Worm (Caenorhabditis elegans) whole organism, young adult: Measurements from ENCODE around the gene R10E11.6.

Experiments
- B0019.2 ChIP-seq: fragments of 200-800 bp; sonication (Bioruptor generic); conservative IDR thresholded peaks from 2 replicates; pipeline ENCODE4 v1.3.6; 2022; ENCODE audit warnings: missing genetic modification reagents, missing genetic modification characterization, missing compliant biosample characterization
- B0035.1 ChIP-seq: sonication (generic microtip); optimal IDR thresholded peaks from 2 replicates; lab custom pipeline; 2016; ENCODE audit warnings: missing genetic modification characterization, mild to moderate bottlenecking, missing compliant biosample characterization, missing genotype, missing genetic modification reagents
- B0261.1 ChIP-seq: sonication (generic microtip); optimal IDR thresholded peaks from 2 replicates; lab custom pipeline; 2016; ENCODE audit warnings: mild to moderate bottlenecking, missing genetic modification characterization, moderate library complexity, missing compliant biosample characterization
- B0336.3 ChIP-seq: fragments of 200-800 bp; sonication (Bioruptor generic); IDR thresholded peaks from 2 replicates; pipeline ENCODE4 v1.3.6; 2022; ENCODE audit warnings: missing genetic modification characterization, missing compliant biosample characterization
- F10E7.11 ChIP-seq: sonication (generic microtip); optimal IDR thresholded peaks from 2 replicates; lab custom pipeline; 2017; ENCODE audit warnings: mild to moderate bottlenecking, missing genetic modification characterization, moderate library complexity, missing compliant biosample characterization
- F23B12.7 ChIP-seq: sonication (generic microtip); optimal IDR thresholded peaks from 2 replicates; lab custom pipeline; 2017; ENCODE audit warnings: missing genetic modification characterization, mild to moderate bottlenecking, missing compliant biosample characterization, antibody characterized with exemption, moderate library complexity; ENCODE audit not compliant: insufficient read depth
- F37B4.10 ChIP-seq: fragments of 200-800 bp; sonication (Bioruptor generic); IDR thresholded peaks from 2 replicates; pipeline ENCODE4 v1.3.6; 2022; ENCODE audit warnings: missing genetic modification characterization, missing compliant biosample characterization
- F39B2.1 ChIP-seq: fragments of 200-800 bp; sonication (Bioruptor generic); IDR thresholded peaks from 2 replicates; pipeline ENCODE4 v1.3.6; 2022; ENCODE audit warnings: missing genetic modification reagents, missing genetic modification characterization, missing compliant biosample characterization
- K11D2.4 ChIP-seq: fragments of 200-800 bp; sonication (Bioruptor generic); IDR thresholded peaks from 2 replicates; pipeline ENCODE4 v1.3.6; 2022; ENCODE audit warnings: missing genetic modification reagents, missing genetic modification characterization, missing compliant biosample characterization
- K12H6.12 ChIP-seq: fragments of 200-800 bp; sonication (Bioruptor generic); optimal IDR thresholded peaks from 2 replicates; lab custom pipeline; 2018; ENCODE audit warnings: mild to moderate bottlenecking, missing genetic modification characterization, missing compliant biosample characterization
- T07F8.4 ChIP-seq: sonication (generic microtip); optimal IDR thresholded peaks from 2 replicates; lab custom pipeline; 2016; ENCODE audit warnings: mild to moderate bottlenecking, missing genetic modification characterization, moderate library complexity, missing compliant biosample characterization
- Y53F4B.3 ChIP-seq: fragments of 200-800 bp; sonication (Bioruptor generic); IDR thresholded peaks from 2 replicates; pipeline ENCODE4 v1.3.6; 2022; ENCODE audit warnings: missing genetic modification reagents, missing genetic modification characterization, missing compliant biosample characterization
- Y53G8AR.9 ChIP-seq: fragments of 200-800 bp; sonication (Bioruptor generic); conservative IDR thresholded peaks from 2 replicates; pipeline ENCODE4 v1.3.6; 2022; ENCODE audit warnings: missing genetic modification reagents, missing genetic modification characterization, missing compliant biosample characterization
- Y79H2A.3 ChIP-seq: fragments of 200-800 bp; sonication (Bioruptor generic); conservative IDR thresholded peaks from 2 replicates; pipeline ENCODE4 v1.3.6; 2022; ENCODE audit warnings: missing genetic modification reagents, missing genetic modification characterization, missing compliant biosample characterization
- ZK185.1 ChIP-seq: sonication (generic microtip); optimal IDR thresholded peaks from 2 replicates; lab custom pipeline; 2016; ENCODE audit warnings: mild to moderate bottlenecking, missing genetic modification characterization, missing compliant biosample characterization; ENCODE audit not compliant: poor library complexity, severe bottlenecking
- ama-1 ChIP-seq, 3 experiments: fragments of 150-350 bp in 1 of 3; sonication (generic microtip) in 2 of 3; optimal IDR thresholded peaks; 2 replicates each; lab custom pipeline; 2014 to 2018; ENCODE audit warnings: missing biosample characterization in 2 of 3, missing genetic modification characterization in 2 of 3, missing genetic modification reagents in 2 of 3
- aptf-2 ChIP-seq: fragments of 200-800 bp; sonication (Bioruptor generic); conservative IDR thresholded peaks from 2 replicates; pipeline ENCODE4 v1.3.6; 2022; ENCODE audit warnings: missing genetic modification reagents, missing genetic modification characterization, missing compliant biosample characterization
- aptf-3 ChIP-seq: fragments of 200-800 bp; sonication (Bioruptor generic); IDR thresholded peaks from 2 replicates; pipeline ENCODE4 v1.3.6; 2022; ENCODE audit warnings: missing genetic modification characterization, missing compliant biosample characterization
- bed-1 ChIP-seq: fragments of 200-800 bp; sonication (Bioruptor generic); IDR thresholded peaks from 2 replicates; pipeline ENCODE4 v1.3.6; 2022; ENCODE audit warnings: missing genetic modification reagents, missing genetic modification characterization, missing compliant biosample characterization
- ccch-3 ChIP-seq: fragments of 200-800 bp; sonication (Bioruptor generic); optimal IDR thresholded peaks from 2 replicates; lab custom pipeline; 2018; ENCODE audit warnings: mild to moderate bottlenecking, missing genetic modification characterization, missing compliant biosample characterization
- cebp-2 ChIP-seq: fragments of 200-800 bp; sonication (Bioruptor generic); IDR thresholded peaks from 2 replicates; pipeline ENCODE4 v1.3.6; 2022; ENCODE audit warnings: missing genetic modification characterization, missing compliant biosample characterization
- die-1 ChIP-seq: sonication (generic microtip); optimal IDR thresholded peaks from 2 replicates; lab custom pipeline; 2016; ENCODE audit warnings: missing genotype, mild to moderate bottlenecking, missing genetic modification characterization, missing compliant biosample characterization
- dpff-1 ChIP-seq: sonication (generic microtip); optimal IDR thresholded peaks from 2 replicates; lab custom pipeline; 2017; ENCODE audit warnings: mild to moderate bottlenecking, missing genetic modification characterization, missing compliant biosample characterization
- efl-1 ChIP-seq: fragments of 150-350 bp; optimal IDR thresholded peaks from 2 replicates; lab custom pipeline; 2014; ENCODE audit warnings: missing biosample characterization, missing genetic modification reagents, missing genetic modification characterization
- egl-18 ChIP-seq: fragments of 200-800 bp; sonication (Bioruptor generic); IDR thresholded peaks from 2 replicates; pipeline ENCODE4 v1.3.6; 2022; ENCODE audit warnings: missing genetic modification reagents, missing genetic modification characterization, missing compliant biosample characterization
- fkh-3 ChIP-seq: sonication (generic microtip); optimal IDR thresholded peaks from 2 replicates; lab custom pipeline; 2016; ENCODE audit warnings: mild to moderate bottlenecking, missing genetic modification characterization, missing compliant biosample characterization
- gei-17 ChIP-seq: fragments of 200-800 bp; sonication (Bioruptor generic); optimal IDR thresholded peaks from 2 replicates; lab custom pipeline; 2018; ENCODE audit warnings: mild to moderate bottlenecking, missing genetic modification characterization, missing compliant biosample characterization
- hlh-12 ChIP-seq: sonication (generic microtip); optimal IDR thresholded peaks from 2 replicates; lab custom pipeline; 2016; ENCODE audit warnings: missing genetic modification characterization, missing compliant biosample characterization
- hlh-26 ChIP-seq: fragments of 200-800 bp; sonication (Bioruptor generic); conservative IDR thresholded peaks from 2 replicates; pipeline ENCODE4 v1.3.6; 2022; ENCODE audit warnings: missing genetic modification reagents, missing genetic modification characterization, missing compliant biosample characterization
- hmg-1.2 ChIP-seq: fragments of 200-800 bp; sonication (Bioruptor generic); IDR thresholded peaks from 2 replicates; pipeline ENCODE4 v1.3.6; 2022; ENCODE audit warnings: missing genetic modification reagents, missing genetic modification characterization, missing compliant biosample characterization
- lag-1 ChIP-seq: fragments of 200-800 bp; sonication (Bioruptor generic); IDR thresholded peaks from 2 replicates; pipeline ENCODE4 v1.3.6; 2022; ENCODE audit warnings: missing genetic modification reagents, missing genetic modification characterization, missing compliant biosample characterization
- lin-26 ChIP-seq: fragments of 200-800 bp; sonication (Bioruptor generic); IDR thresholded peaks from 2 replicates; pipeline ENCODE4 v1.3.6; 2022; ENCODE audit warnings: missing genetic modification reagents, missing genetic modification characterization, missing compliant biosample characterization
- lin-54 ChIP-seq: fragments of 200-800 bp; sonication (Bioruptor generic); optimal IDR thresholded peaks from 2 replicates; lab custom pipeline; 2018; ENCODE audit warnings: mild to moderate bottlenecking, missing genetic modification characterization, missing compliant biosample characterization
- mel-28 ChIP-seq: sonication (generic microtip); optimal IDR thresholded peaks from 2 replicates; lab custom pipeline; 2016; ENCODE audit warnings: borderline replicate concordance, mild to moderate bottlenecking, missing genetic modification characterization, missing compliant biosample characterization
- mxl-1 ChIP-seq: sonication (generic microtip); optimal IDR thresholded peaks from 2 replicates; lab custom pipeline; 2016; ENCODE audit warnings: missing genetic modification characterization, missing compliant biosample characterization
- nfya-1 ChIP-seq: sonication (generic microtip); optimal IDR thresholded peaks from 2 replicates; lab custom pipeline; 2017; ENCODE audit warnings: antibody characterized with exemption, missing compliant biosample characterization, missing genetic modification characterization, borderline replicate concordance; ENCODE audit not compliant: insufficient read depth
- pha-4 ChIP-seq: fragments of 150-350 bp; sonication (generic microtip); optimal IDR thresholded peaks from 2 replicates; lab custom pipeline; 2014; ENCODE audit warnings: missing biosample characterization, missing genetic modification reagents, missing genetic modification characterization
- rcor-1 ChIP-seq: fragments of 200-800 bp; sonication (Bioruptor generic); IDR thresholded peaks from 2 replicates; pipeline ENCODE4 v1.3.6; 2022; ENCODE audit warnings: missing genetic modification reagents, missing genetic modification characterization, missing compliant biosample characterization
- rpc-1 ChIP-seq, 2 experiments: fragments of 150-350 bp in 1 of 2; sonication (generic microtip) in 1 of 2; optimal IDR thresholded peaks; 2 replicates each; lab custom pipeline; 2014 to 2018; ENCODE audit warnings: missing biosample characterization in 1 of 2, missing genetic modification characterization in 1 of 2, missing genetic modification reagents in 1 of 2, missing genotype in 1 of 2
- sptf-2 ChIP-seq: fragments of 200-800 bp; sonication (Bioruptor generic); optimal IDR thresholded peaks from 2 replicates; lab custom pipeline; 2018; ENCODE audit warnings: mild to moderate bottlenecking, missing genetic modification characterization, missing compliant biosample characterization
- tbx-9 ChIP-seq: sonication (generic microtip); optimal IDR thresholded peaks from 2 replicates; lab custom pipeline; 2016; ENCODE audit warnings: borderline replicate concordance, missing genetic modification characterization, inconsistent platforms, missing compliant biosample characterization
- unc-130 ChIP-seq: sonication (generic microtip); optimal IDR thresholded peaks from 2 replicates; lab custom pipeline; 2016; ENCODE audit warnings: missing genetic modification reagents, missing genetic modification characterization, missing compliant biosample characterization
- xnd-1 ChIP-seq: sonication (generic microtip); optimal IDR thresholded peaks from 2 replicates; lab custom pipeline; 2016; ENCODE audit warnings: missing genotype, missing genetic modification reagents, missing genetic modification characterization, missing compliant biosample characterization
- zim-3 ChIP-seq: sonication (generic microtip); optimal IDR thresholded peaks from 2 replicates; lab custom pipeline; 2017; ENCODE audit warnings: mild to moderate bottlenecking, missing genetic modification characterization, moderate library complexity, missing compliant biosample characterization
- ztf-18 ChIP-seq: sonication (generic microtip); optimal IDR thresholded peaks from 2 replicates; lab custom pipeline; 2016; ENCODE audit warnings: missing genotype, mild to moderate bottlenecking, missing genetic modification characterization, missing compliant biosample characterization
- ztf-22 ChIP-seq: fragments of 200-800 bp; sonication (Bioruptor generic); optimal IDR thresholded peaks from 2 replicates; lab custom pipeline; 2018; ENCODE audit warnings: mild to moderate bottlenecking, missing genetic modification characterization, moderate library complexity, missing compliant biosample characterization
- ztf-6 ChIP-seq: fragments of 200-800 bp; sonication (Bioruptor generic); IDR thresholded peaks from 2 replicates; pipeline ENCODE4 v1.3.6; 2022; ENCODE audit warnings: missing genetic modification reagents, missing genetic modification characterization, missing compliant biosample characterization

The R10E11.6 gene

DNA sequence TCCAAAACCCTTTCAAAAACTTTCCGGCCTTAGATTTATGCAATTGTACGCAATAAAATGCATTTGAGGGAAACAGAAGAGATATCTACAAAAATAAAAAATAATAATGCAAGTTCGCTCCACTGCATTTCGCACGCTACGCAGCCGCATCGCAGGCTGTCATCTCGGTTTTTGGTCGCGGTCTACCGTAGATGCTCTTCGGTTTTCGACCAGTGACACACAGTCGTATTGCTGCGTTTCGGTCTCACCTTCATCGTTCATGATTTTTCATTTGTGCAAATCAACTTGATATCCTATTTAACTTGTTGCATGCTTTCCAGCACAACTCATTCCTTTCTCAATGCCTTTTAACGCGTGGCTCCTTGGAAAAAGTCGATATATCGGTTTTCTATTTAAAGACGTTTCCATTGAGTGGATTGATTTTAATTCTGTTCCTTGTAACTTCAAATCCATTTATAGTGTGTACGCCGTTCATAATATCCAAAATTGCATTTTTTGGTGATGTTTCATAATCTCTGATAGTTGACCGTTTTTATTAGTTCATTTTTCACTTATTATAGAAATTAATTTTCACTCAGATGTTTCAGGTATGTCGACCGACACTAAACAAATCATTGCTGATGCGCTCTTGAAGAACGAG, 2.0 kb upstream of the R10E11.6 start, which contains the start of gene vha-1 (continued):
- TF ChIP-seq Y53F4B.3 (GFP tag; lab: Robert Waterston, UW) (no peak), T07F8.4 (no peak), egl-18 (GFP tag; lab: Robert Waterston, UW) (no peak), aptf-3 (GFP tag; lab: Robert Waterston, UW) (no peak), bed-1 (no peak), unc-130 (GFP tag; lab: Kevin White, UChicago) (no peak), xnd-1 (tag; lab: Kevin White, UChicago) (no peak), die-1 (tag; lab: Kevin White, UChicago) (peak; percentile 30), fkh-3 (tag; lab: Kevin White, UChicago) (no peak), ztf-6 (0 out of 2 replicates have a peak, but pooled peaks have one; percentile 45), Y79H2A.3 (GFP tag; lab: Robert Waterston, UW) (no peak), lin-54 (GFP tag; lab: Kevin White, UChicago) (peak; percentile 70), B0019.2 (GFP tag; lab: Robert Waterston, UW) (no peak), dpff-1 (tag; lab: Kevin White, UChicago) (no peak), ama-1 (optimal IDR thresholded peaks at IDR 0.05; lab: Kevin White, UChicago) (peak; percentile 55), ama-1 (GFP tag; optimal IDR thresholded peaks at IDR 0.05; lab: Kevin White, UChicago) (peak in 1 of 2 experiments; percentile 4), tbx-9 (tag; lab: Kevin White, UChicago) (no peak), B0035.1 (no peak), efl-1 (peak; percentile 27), F39B2.1 (GFP tag; lab: Robert Waterston, UW) (no peak), rpc-1 (optimal IDR thresholded peaks at IDR 0.05; lab: Kevin White, UChicago) (no peak), rpc-1 (tag; optimal IDR thresholded peaks at IDR 0.05; lab: Kevin White, UChicago) (no peak), F37B4.10 (GFP tag; lab: Robert Waterston, UW) (no peak), hlh-26 (GFP tag; lab: Robert Waterston, UW) (no peak), hlh-12 (tag; lab: Kevin White, UChicago) (no peak), nfya-1 (tag; lab: Kevin White, UChicago) (no peak), K11D2.4 (GFP tag; lab: Robert Waterston, UW) (peak; percentile 40; the same call in 1 of the 2 replicates), ZK185.1 (tag; lab: Kevin White, UChicago) (peak; percentile 26), ztf-18 (peak; percentile 51), pha-4 (tag; lab: Kevin White, UChicago) (peak; percentile 92), K12H6.12 (tag; lab: Kevin White, UChicago) (peak; percentile 64), F10E7.11 (tag; lab: Kevin White, UChicago) (no peak), ccch-3 (GFP tag; lab: Kevin White, UChicago) (no peak), F23B12.7 (tag; lab: Kevin White, UChicago) (peak; percentile 54), B0261.1 (tag; lab: Kevin White, UChicago) (no peak), B0336.3 (GFP tag; lab: Robert Waterston, UW) (0 out of 2 replicates have a peak, but pooled peaks have one; percentile 54), gei-17 (no peak), cebp-2 (GFP tag; lab: Robert Waterston, UW) (no peak), zim-3 (tag; lab: Kevin White, UChicago) (no peak), lin-26 (GFP tag; lab: Robert Waterston, UW) (peak; percentile 75), Y53G8AR.9 (GFP tag; lab: Robert Waterston, UW) (peak; percentile 63), aptf-2 (no peak), mel-28 (tag; lab: Kevin White, UChicago) (no peak), mxl-1 (no peak), ztf-22 (GFP tag; lab: Kevin White, UChicago) (no peak), hmg-1.2 (GFP tag; lab: Robert Waterston, UW) (peak; percentile 41; the same call in 1 of the 2 replicates), rcor-1 (peak; percentile 77; the same call in 1 of the 2 replicates), lag-1 (GFP tag; lab: Robert Waterston, UW) (no peak), sptf-2 (GFP tag; lab: Kevin White, UChicago) (no peak)
